Fruit fly (Drosophila melanogaster) whole organism, embryonic: ENCODE measurements around the gene CG10132.

ENCODE experiments used
- BtbVII ChIP-seq: fragments of 200-800 bp; sonication (Bioruptor generic); optimal IDR thresholded peaks from 3 replicates; lab custom pipeline; 2017; ENCODE audit warnings: missing biosample characterization, mild to moderate bottlenecking, missing genetic modification characterization
- CG10462 ChIP-seq: fragments of 200-800 bp; sonication (Bioruptor generic); optimal IDR thresholded peaks from 2 replicates; lab custom pipeline; 2016; ENCODE audit warnings: missing biosample characterization, missing genetic modification characterization
- CG13624 ChIP-seq: fragments of 200-800 bp; sonication (Bioruptor generic); optimal IDR thresholded peaks from 2 replicates; lab custom pipeline; 2016; ENCODE audit warnings: missing biosample characterization, missing genetic modification characterization
- CG15601 ChIP-seq: fragments of 200-800 bp; sonication (Bioruptor generic); optimal IDR thresholded peaks from 3 replicates; lab custom pipeline; 2019; ENCODE audit warnings: missing biosample characterization, mild to moderate bottlenecking, missing genetic modification characterization, moderate library complexity
- CG1602 ChIP-seq: fragments of 200-800 bp; sonication (Bioruptor generic); optimal IDR thresholded peaks from 3 replicates; lab custom pipeline; 2016; ENCODE audit warnings: missing biosample characterization, missing genetic modification characterization
- CG1647 ChIP-seq: fragments of 200-800 bp; sonication (Bioruptor generic); optimal IDR thresholded peaks from 3 replicates; lab custom pipeline; 2016; ENCODE audit warnings: missing biosample characterization, missing genetic modification characterization
- CG16815 ChIP-seq: fragments of 200-800 bp; sonication (Bioruptor generic); optimal IDR thresholded peaks from 3 replicates; lab custom pipeline; 2017; ENCODE audit warnings: missing biosample characterization, mild to moderate bottlenecking, missing genetic modification characterization
- CG2678 ChIP-seq: fragments of 200-800 bp; sonication (Bioruptor generic); optimal IDR thresholded peaks from 3 replicates; lab custom pipeline; 2019; ENCODE audit warnings: missing biosample characterization, mild to moderate bottlenecking, missing genetic modification characterization, moderate library complexity
- CG30020 ChIP-seq: fragments of 200-800 bp; optimal IDR thresholded peaks from 2 replicates; lab custom pipeline; 2019; ENCODE audit warnings: missing biosample characterization, mild to moderate bottlenecking, missing genetic modification characterization, moderate library complexity
- CG3163 ChIP-seq: fragments of 200-800 bp; sonication (Bioruptor generic); optimal IDR thresholded peaks from 3 replicates; lab custom pipeline; 2016; ENCODE audit warnings: missing biosample characterization, missing genetic modification characterization
- CG4854 ChIP-seq: fragments of 200-800 bp; sonication (Bioruptor generic); optimal IDR thresholded peaks from 2 replicates; lab custom pipeline; 2016; ENCODE audit warnings: missing biosample characterization, missing genetic modification characterization, inconsistent platforms
- CG5245 ChIP-seq: fragments of 200-800 bp; sonication (Bioruptor generic); optimal IDR thresholded peaks from 3 replicates; lab custom pipeline; 2016; ENCODE audit warnings: missing biosample characterization, missing genetic modification characterization
- CG6175 ChIP-seq: fragments of 200-800 bp; sonication (Bioruptor generic); IDR thresholded peaks from 3 replicates; pipeline ENCODE4 v1.3.6; 2022; ENCODE audit warnings: missing biosample characterization, missing genetic modification characterization
- CG8290 ChIP-seq, 3 experiments: fragments of 200-800 bp; sonication (Bioruptor generic); optimal IDR thresholded peaks; 2 replicates each; lab custom pipeline; 2016 to 2019; ENCODE audit warnings: missing biosample characterization in 3 of 3, missing genetic modification characterization in 3 of 3, mild to moderate bottlenecking in 2 of 3, moderate library complexity in 1 of 3
- Doc3 ChIP-seq: fragments of 200-800 bp; sonication (Bioruptor generic); IDR thresholded peaks from 3 replicates; pipeline ENCODE4 v1.3.6; 2022; ENCODE audit warnings: missing biosample characterization, missing genetic modification characterization; ENCODE audit not compliant: partially characterized antibody
- E2f1 ChIP-seq: fragments of 200-800 bp; sonication (Bioruptor generic); IDR thresholded peaks from 2 replicates; pipeline ENCODE4 v1.3.6; 2022; ENCODE audit warnings: missing biosample characterization, missing genetic modification characterization
- Hand ChIP-seq: fragments of 200-800 bp; sonication (Bioruptor generic); optimal IDR thresholded peaks from 2 replicates; lab custom pipeline; 2017; ENCODE audit warnings: mild to moderate bottlenecking, missing biosample characterization, missing genetic modification reagents, missing genetic modification characterization
- Mad ChIP-seq: fragments of 200-800 bp; sonication (Bioruptor generic); optimal IDR thresholded peaks from 2 replicates; lab custom pipeline; 2016; ENCODE audit warnings: missing biosample characterization, missing genetic modification characterization
- Myb ChIP-seq: fragments of 200-800 bp; sonication (Bioruptor generic); optimal IDR thresholded peaks from 2 replicates; lab custom pipeline; 2016; ENCODE audit warnings: missing biosample characterization, missing genetic modification characterization
- Opbp ChIP-seq: fragments of 200-800 bp; sonication (Bioruptor generic); IDR thresholded peaks from 3 replicates; pipeline ENCODE4 v1.3.6; 2022; ENCODE audit warnings: missing biosample characterization, missing genetic modification characterization; ENCODE audit not compliant: partially characterized antibody
- Pdp1 ChIP-seq, 2 experiments: fragments of 200-800 bp; sonication (Bioruptor generic); optimal IDR thresholded peaks; 3 replicates each; lab custom pipeline; 2016; ENCODE audit warnings: missing biosample characterization in 2 of 2, missing genetic modification characterization in 2 of 2, mild to moderate bottlenecking in 1 of 2, moderate library complexity in 1 of 2
- Poxn ChIP-seq: fragments of 200-800 bp; sonication (Bioruptor generic); IDR thresholded peaks from 2 replicates; pipeline ENCODE4 v1.3.6; 2022; ENCODE audit warnings: missing biosample characterization, missing genetic modification characterization
- Spps ChIP-seq: fragments of 200-800 bp; sonication (Bioruptor generic); optimal IDR thresholded peaks from 2 replicates; lab custom pipeline; 2018; ENCODE audit warnings: missing biosample characterization, mild to moderate bottlenecking, missing genetic modification characterization
- Ssrp ChIP-seq: fragments of 200-800 bp; sonication (Bioruptor generic); optimal IDR thresholded peaks from 2 replicates; lab custom pipeline; 2018; ENCODE audit warnings: missing biosample characterization, mild to moderate bottlenecking, missing genetic modification characterization, moderate library complexity
- Tbp ChIP-seq: fragments of >200 bp; optimal IDR thresholded peaks from 2 replicates; lab custom pipeline; 2018; ENCODE audit warnings: missing biosample characterization, missing genetic modification characterization
- Xrp1 ChIP-seq: fragments of 200-800 bp; sonication (Bioruptor generic); IDR thresholded peaks from 2 replicates; pipeline ENCODE4 v1.3.6; 2022; ENCODE audit warnings: missing biosample characterization, missing genetic modification characterization
- ara ChIP-seq: fragments of 200-800 bp; sonication (Bioruptor generic); IDR thresholded peaks from 2 replicates; pipeline ENCODE4 v1.3.6; 2022; ENCODE audit warnings: missing biosample characterization, missing genetic modification characterization
- ase ChIP-seq: fragments of 200-800 bp; sonication (Bioruptor generic); IDR thresholded peaks from 3 replicates; pipeline ENCODE4 v1.3.6; 2022; ENCODE audit warnings: missing biosample characterization, missing genetic modification characterization
- ash1 ChIP-seq: fragments of 200-800 bp; sonication (Bioruptor generic); optimal IDR thresholded peaks from 2 replicates; lab custom pipeline; 2018; ENCODE audit warnings: missing biosample characterization, mild to moderate bottlenecking, missing genetic modification characterization
- chn ChIP-seq: fragments of 200-800 bp; sonication (Bioruptor generic); optimal IDR thresholded peaks from 2 replicates; lab custom pipeline; 2016; ENCODE audit warnings: missing biosample characterization, missing genetic modification characterization
- cwo ChIP-seq: fragments of 200-800 bp; sonication (Bioruptor generic); optimal IDR thresholded peaks from 3 replicates; lab custom pipeline; 2017; ENCODE audit warnings: missing biosample characterization, missing genetic modification characterization, mild to moderate bottlenecking, moderate library complexity, missing genetic modification reagents
- dan ChIP-seq: fragments of 200-800 bp; sonication (Bioruptor generic); IDR thresholded peaks from 2 replicates; pipeline ENCODE4 v1.3.6; 2022; ENCODE audit warnings: missing biosample characterization, missing genetic modification characterization
- esg ChIP-seq: fragments of 200-800 bp; sonication (Bioruptor generic); conservative IDR thresholded peaks from 2 replicates; pipeline ENCODE4 v1.3.6; 2022; ENCODE audit warnings: missing biosample characterization, missing genetic modification characterization
- fu2 ChIP-seq: fragments of 200-800 bp; sonication (Bioruptor generic); optimal IDR thresholded peaks from 2 replicates; lab custom pipeline; 2016; ENCODE audit warnings: missing biosample characterization, missing genetic modification characterization
- gsb ChIP-seq: fragments of 200-800 bp; sonication (Bioruptor generic); IDR thresholded peaks from 2 replicates; pipeline ENCODE4 v1.3.6; 2022; ENCODE audit warnings: missing biosample characterization, missing genetic modification characterization
- gt ChIP-seq: fragments of 200-800 bp; sonication (Bioruptor generic); IDR thresholded peaks from 2 replicates; pipeline ENCODE4 v1.3.6; 2022; ENCODE audit warnings: missing biosample characterization, missing genetic modification characterization
- hkb ChIP-seq, 2 experiments: fragments of 200-800 bp in 1 of 2; fragments of >200 bp in 1 of 2; sonication (Bioruptor generic) in 1 of 2; IDR thresholded peaks in 1 of 2; optimal IDR thresholded peaks in 1 of 2; 2 replicates each; pipeline versions ENCODE4 v1.3.6 to Lab custom; 2017 to 2022; ENCODE audit warnings: missing biosample characterization in 1 of 2, missing genetic modification characterization in 1 of 2
- hth ChIP-seq: fragments of >200 bp; optimal IDR thresholded peaks from 2 replicates; lab custom pipeline; 2017; ENCODE audit warnings: inconsistent platforms
- inv ChIP-seq: fragments of 200-800 bp; sonication (Bioruptor generic); IDR thresholded peaks from 2 replicates; pipeline ENCODE4 v1.3.6; 2022; ENCODE audit warnings: missing biosample characterization, missing genetic modification characterization; ENCODE audit not compliant: partially characterized antibody
- kni ChIP-seq: fragments of 200-800 bp; sonication (Bioruptor generic); optimal IDR thresholded peaks from 3 replicates; lab custom pipeline; 2017; ENCODE audit warnings: mild to moderate bottlenecking, missing biosample characterization, missing genetic modification reagents, missing genetic modification characterization
- otp ChIP-seq: fragments of 200-800 bp; sonication (Bioruptor generic); IDR thresholded peaks from 3 replicates; pipeline ENCODE4, ENCODE4 v1.3.6; 2022; ENCODE audit warnings: missing biosample characterization, missing genetic modification characterization
- prd ChIP-seq, 3 experiments: fragments of >200 bp in 2 of 3; fragments of 200-800 bp in 1 of 3; sonication (Bioruptor generic) in 1 of 3; optimal IDR thresholded peaks in 2 of 3; IDR thresholded peaks in 1 of 3; 2 replicates in 2 of 3; 3 replicates in 1 of 3; pipeline versions ENCODE4 v1.3.6 to Lab custom; 2017 to 2022; ENCODE audit warnings: missing biosample characterization in 1 of 3, missing genetic modification characterization in 1 of 3
- tgo ChIP-seq: fragments of 200-800 bp; sonication (Bioruptor generic); IDR thresholded peaks from 3 replicates; pipeline ENCODE4 v1.3.6; 2022; ENCODE audit warnings: missing biosample characterization, missing genetic modification characterization
- tll ChIP-seq, 2 experiments: fragments of 200-800 bp in 1 of 2; fragments of >200 bp in 1 of 2; sonication (Bioruptor generic) in 1 of 2; optimal IDR thresholded peaks; 2 replicates each; lab custom pipeline; 2017 to 2019; ENCODE audit warnings: missing biosample characterization in 2 of 2, missing genetic modification characterization in 2 of 2, mild to moderate bottlenecking in 1 of 2, moderate library complexity in 1 of 2
- trh ChIP-seq: fragments of 200-800 bp; sonication (Bioruptor generic); optimal IDR thresholded peaks from 2 replicates; lab custom pipeline; 2016; ENCODE audit warnings: missing biosample characterization, missing genetic modification characterization
- twi ChIP-seq: fragments of 200-800 bp; optimal IDR thresholded peaks from 2 replicates; lab custom pipeline; 2019; ENCODE audit warnings: missing biosample characterization, mild to moderate bottlenecking, missing genetic modification characterization, moderate library complexity

The CG10132 gene

DNA sequence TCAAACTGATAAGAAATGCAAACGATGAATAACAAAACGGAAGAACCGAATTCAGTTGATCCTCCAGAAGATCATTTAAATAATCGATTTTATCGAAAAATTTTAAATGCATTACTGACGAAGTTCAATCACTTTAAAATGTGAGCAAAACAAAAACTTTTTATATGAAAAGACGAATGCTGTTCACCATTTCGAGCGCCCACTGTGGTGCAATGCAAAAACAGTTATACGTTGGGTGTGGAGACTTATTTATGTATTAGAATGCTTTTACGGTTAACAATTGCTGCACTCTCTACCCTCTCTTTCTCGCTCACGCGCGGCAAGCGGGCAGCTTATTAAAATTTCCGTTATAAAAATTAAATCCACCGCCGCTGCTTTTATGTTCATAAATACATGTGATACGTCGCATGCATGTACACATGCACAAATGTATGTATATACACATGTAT, 52.2 kb downstream of the CG10132 start (continued):
- no peak for TF ChIP-seq hkb (optimal IDR thresholded peaks at IDR 0.05; lab: Kevin White, UChicago)
- 0 out of 2 replicates have a peak, but pooled peaks have one; percentile 10 for TF ChIP-seq hkb (GFP tag; IDR thresholded peaks at IDR 0.05; lab: Robert Waterston, UW)
- no peak for TF ChIP-seq tll (GFP tag; optimal IDR thresholded peaks at IDR 0.05; lab: Kevin White, UChicago)
- TF ChIP-seq prd (optimal IDR thresholded peaks at IDR 0.05; lab: Kevin White, UChicago): no peak
- no peak for TF ChIP-seq prd (GFP tag; IDR thresholded peaks at IDR 0.05; lab: Robert Waterston, UW)
- TF ChIP-seq cwo: no peak
- TF ChIP-seq CG5245: no peak

DNA sequence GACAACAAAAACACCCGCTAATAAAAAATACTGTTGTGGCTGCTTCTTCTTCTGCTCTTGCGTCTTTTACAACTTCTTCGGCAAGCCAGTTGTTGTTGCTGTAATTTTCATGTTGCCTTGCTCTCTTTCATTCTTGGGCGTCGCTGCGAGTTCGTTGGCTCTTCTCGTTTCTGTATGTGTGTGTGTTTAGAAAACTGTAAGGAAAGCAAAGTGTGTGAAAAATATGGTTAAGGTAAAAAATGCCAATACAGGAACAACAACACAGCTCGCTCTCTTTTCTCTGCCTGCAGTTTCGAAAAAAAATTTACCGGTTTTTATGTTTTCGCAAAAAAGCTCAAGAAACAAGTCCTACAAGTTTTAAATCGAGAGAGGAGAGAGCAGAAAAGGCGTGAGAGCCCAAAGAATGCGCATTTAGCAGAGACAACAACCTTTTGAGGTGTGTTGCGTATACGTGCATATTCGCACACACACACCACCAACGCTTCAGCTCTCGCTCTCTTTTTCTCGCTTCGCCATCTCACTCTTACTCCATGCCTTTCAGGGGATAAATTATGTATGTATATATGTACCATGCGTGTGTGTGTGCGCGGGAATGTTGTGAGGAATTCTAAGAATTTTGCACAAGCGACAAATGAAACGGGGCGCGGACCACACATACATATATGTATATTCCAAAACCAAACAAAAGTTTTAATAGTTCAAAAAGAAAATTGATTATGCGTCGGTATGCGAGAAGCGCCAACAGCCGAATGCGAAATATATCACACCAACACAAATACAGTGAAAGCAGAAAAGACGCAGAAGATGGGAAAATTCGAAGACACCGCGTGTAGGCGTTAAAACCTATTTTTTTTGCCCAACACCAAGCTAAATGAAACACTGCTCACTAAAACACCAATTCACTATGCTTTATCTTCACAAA, 53.2 kb downstream of the CG10132 start:
- TF ChIP-seq CG4854 (GFP tag; lab: Kevin White, UChicago): no peak
- TF ChIP-seq Xrp1 (GFP tag; lab: Robert Waterston, UW): peak; percentile 6; the same call in 1 of the 2 replicates
- TF ChIP-seq CG1647 (GFP tag; lab: Kevin White, UChicago): no peak
- peak in 1 of 2 experiments; percentile 52 for TF ChIP-seq Pdp1 (GFP tag; optimal IDR thresholded peaks at IDR 0.05; lab: Kevin White, UChicago)
- peak; percentile 45 for TF ChIP-seq CG3163 (GFP tag; lab: Kevin White, UChicago)
- no peak for TF ChIP-seq Myb (GFP tag; lab: Kevin White, UChicago)
- TF ChIP-seq fu2: no peak
- TF ChIP-seq CG13624: peak; percentile 58
- TF ChIP-seq dan (GFP tag; lab: Robert Waterston, UW): no peak
- TF ChIP-seq otp (GFP tag; lab: Robert Waterston, UW): no peak
- no peak for TF ChIP-seq CG30020
- no peak for TF ChIP-seq twi (tag; lab: Kevin White, UChicago)
- TF ChIP-seq ara (GFP tag; lab: Robert Waterston, UW): no peak
- no peak for TF ChIP-seq hth (lab: Kevin White, UChicago)
- no peak for TF ChIP-seq gsb
- TF ChIP-seq CG15601 (tag; lab: Kevin White, UChicago): no peak
- TF ChIP-seq esg: no peak
- no peak for TF ChIP-seq CG2678 (tag; lab: Kevin White, UChicago)
- no peak for TF ChIP-seq tll (GFP tag; optimal IDR thresholded peaks at IDR 0.05; lab: Kevin White, UChicago)
- no peak for TF ChIP-seq Doc3 (GFP tag; lab: Robert Waterston, UW)
- TF ChIP-seq CG16815 (GFP tag; lab: Kevin White, UChicago): no peak
- no peak for TF ChIP-seq CG8290 (GFP tag; optimal IDR thresholded peaks at IDR 0.05; lab: Kevin White, UChicago)
- peak in 1 of 2 experiments; percentile 41 for TF ChIP-seq CG8290 (tag; optimal IDR thresholded peaks at IDR 0.05; lab: Kevin White, UChicago)
- no peak for TF ChIP-seq E2f1
- no peak for TF ChIP-seq Poxn (GFP tag; lab: Robert Waterston, UW)
- TF ChIP-seq CG10462 (GFP tag; lab: Kevin White, UChicago): no peak
- TF ChIP-seq Hand (GFP tag; lab: Kevin White, UChicago): no peak
- no peak for TF ChIP-seq Spps (tag; lab: Kevin White, UChicago)
- no peak for TF ChIP-seq CG6175
- peak; percentile 90 for TF ChIP-seq kni (GFP tag; lab: Kevin White, UChicago)
- TF ChIP-seq Tbp (GFP tag; lab: Kevin White, UChicago): no peak
- peak; percentile 0 for TF ChIP-seq Ssrp (tag; lab: Kevin White, UChicago)
- peak; percentile 40; the same call in 1 of the 3 replicates for TF ChIP-seq Opbp (GFP tag; lab: Robert Waterston, UW)
- no peak for TF ChIP-seq inv
- TF ChIP-seq Mad (GFP tag; lab: Kevin White, UChicago): no peak
- TF ChIP-seq tgo (GFP tag; lab: Robert Waterston, UW): no peak
- TF ChIP-seq chn (GFP tag; lab: Kevin White, UChicago): no peak
- TF ChIP-seq CG1602 (GFP tag; lab: Kevin White, UChicago): no peak
- TF ChIP-seq ase: no peak
- TF ChIP-seq gt (GFP tag; lab: Robert Waterston, UW): no peak
- TF ChIP-seq trh (GFP tag; lab: Kevin White, UChicago): no peak
- no peak for TF ChIP-seq ash1 (GFP tag; lab: Kevin White, UChicago)
- peak; percentile 0 for TF ChIP-seq BtbVII (GFP tag; lab: Kevin White, UChicago)
